Fruit fly (Drosophila melanogaster) whole organism, embryonic: ENCODE results near the gene CG3434.
A peak's percentile ranks its signal among the peaks of the same experiment; 100 is the strongest.

Source experiments
- CG10209 ChIP-seq: fragments of 200-800 bp; sonication (Bioruptor generic); optimal IDR thresholded peaks from 3 replicates; lab custom pipeline; 2017; ENCODE audit warnings: missing biosample characterization, mild to moderate bottlenecking, missing genetic modification characterization, missing genetic modification reagents
- CG10267 ChIP-seq: fragments of 200-800 bp; sonication (Bioruptor generic); optimal IDR thresholded peaks from 2 replicates; lab custom pipeline; 2018; ENCODE audit warnings: missing biosample characterization, mild to moderate bottlenecking, missing genetic modification characterization, moderate library complexity
- CG10431 ChIP-seq: fragments of 200-800 bp; sonication (Bioruptor generic); optimal IDR thresholded peaks from 3 replicates; lab custom pipeline; 2018; ENCODE audit warnings: missing biosample characterization, mild to moderate bottlenecking, missing genetic modification characterization
- CG14014 ChIP-seq: fragments of 200-800 bp; sonication (Bioruptor generic); IDR thresholded peaks from 2 replicates; pipeline ENCODE4 v1.3.6; 2022; ENCODE audit warnings: missing biosample characterization, missing genetic modification characterization
- CG16779 ChIP-seq: fragments of 200-800 bp; sonication (Bioruptor generic); IDR thresholded peaks from 2 replicates; pipeline ENCODE4 v1.3.6; 2022; ENCODE audit warnings: missing biosample characterization, missing genetic modification characterization
- CG16863 ChIP-seq: fragments of 200-800 bp; sonication (Bioruptor generic); optimal IDR thresholded peaks from 3 replicates; lab custom pipeline; 2016; ENCODE audit warnings: missing biosample characterization, missing genetic modification characterization
- CG17802 ChIP-seq: fragments of 200-800 bp; sonication (Bioruptor generic); optimal IDR thresholded peaks from 2 replicates; lab custom pipeline; 2018; ENCODE audit warnings: missing biosample characterization, mild to moderate bottlenecking, missing genetic modification characterization, moderate library complexity
- CG18599 ChIP-seq: fragments of 200-800 bp; sonication (Bioruptor generic); optimal IDR thresholded peaks from 3 replicates; lab custom pipeline; 2017; ENCODE audit warnings: missing biosample characterization, missing genetic modification characterization, mild to moderate bottlenecking, moderate library complexity, missing genetic modification reagents
- CG31388 ChIP-seq: fragments of 200-800 bp; sonication (Bioruptor generic); optimal IDR thresholded peaks from 2 replicates; lab custom pipeline; 2016; ENCODE audit warnings: missing biosample characterization, missing genetic modification characterization
- CG3163 ChIP-seq: fragments of 200-800 bp; sonication (Bioruptor generic); optimal IDR thresholded peaks from 3 replicates; lab custom pipeline; 2016; ENCODE audit warnings: missing biosample characterization, missing genetic modification characterization
- CG33557 ChIP-seq: fragments of 200-800 bp; sonication (Bioruptor generic); optimal IDR thresholded peaks from 2 replicates; lab custom pipeline; 2019; ENCODE audit warnings: missing biosample characterization, mild to moderate bottlenecking, missing genetic modification characterization, moderate library complexity
- CG4328 ChIP-seq: fragments of 200-800 bp; sonication (Bioruptor generic); optimal IDR thresholded peaks from 3 replicates; lab custom pipeline; 2017; ENCODE audit warnings: missing biosample characterization, missing genetic modification reagents, missing genetic modification characterization
- CG4617 ChIP-seq: fragments of 200-800 bp; sonication (Bioruptor generic); optimal IDR thresholded peaks from 3 replicates; lab custom pipeline; 2016; ENCODE audit warnings: missing biosample characterization, missing genetic modification characterization, borderline replicate concordance
- CG4820 ChIP-seq: fragments of 200-800 bp; sonication (Bioruptor generic); optimal IDR thresholded peaks from 3 replicates; lab custom pipeline; 2016; ENCODE audit warnings: missing biosample characterization, missing genetic modification characterization
- CG5953 ChIP-seq: fragments of 200-800 bp; sonication (Bioruptor generic); IDR thresholded peaks from 2 replicates; pipeline ENCODE4 v1.3.6; 2022; ENCODE audit warnings: missing biosample characterization, missing genetic modification characterization
- CG6175 ChIP-seq: fragments of 200-800 bp; sonication (Bioruptor generic); IDR thresholded peaks from 3 replicates; pipeline ENCODE4 v1.3.6; 2022; ENCODE audit warnings: missing biosample characterization, missing genetic modification characterization
- CG6272 ChIP-seq: fragments of 200-800 bp; sonication (Bioruptor generic); IDR thresholded peaks from 2 replicates; pipeline ENCODE4 v1.3.6; 2022; ENCODE audit warnings: missing biosample characterization, missing genetic modification characterization
- CG6854 ChIP-seq: fragments of 200-800 bp; sonication (Bioruptor generic); optimal IDR thresholded peaks from 3 replicates; lab custom pipeline; 2017; ENCODE audit warnings: missing biosample characterization, mild to moderate bottlenecking, missing genetic modification characterization
- CG7745 ChIP-seq: fragments of 200-800 bp; sonication (Bioruptor generic); optimal IDR thresholded peaks from 2 replicates; lab custom pipeline; 2018; ENCODE audit warnings: missing biosample characterization, mild to moderate bottlenecking, missing genetic modification characterization, moderate library complexity
- CG9437 ChIP-seq: fragments of 200-800 bp; sonication (Bioruptor generic); optimal IDR thresholded peaks from 2 replicates; lab custom pipeline; 2018; ENCODE audit warnings: missing biosample characterization, mild to moderate bottlenecking, missing genetic modification characterization
- Camta ChIP-seq: fragments of 200-800 bp; sonication (Bioruptor generic); optimal IDR thresholded peaks from 2 replicates; lab custom pipeline; 2016; ENCODE audit warnings: missing biosample characterization, missing genetic modification characterization
- CkIIα-i1 ChIP-seq: fragments of 200-800 bp; sonication (Bioruptor generic); IDR thresholded peaks from 2 replicates; pipeline ENCODE4 v1.3.6; 2022; ENCODE audit warnings: missing biosample characterization, missing genetic modification characterization
- D19B ChIP-seq: fragments of 200-800 bp; sonication (Bioruptor generic); optimal IDR thresholded peaks from 2 replicates; lab custom pipeline; 2017; ENCODE audit warnings: missing biosample characterization, mild to moderate bottlenecking, missing genetic modification characterization
- Dad ChIP-seq: fragments of 200-800 bp; sonication (Bioruptor generic); optimal IDR thresholded peaks from 3 replicates; lab custom pipeline; 2016; ENCODE audit warnings: missing biosample characterization, missing genetic modification characterization
- Dp ChIP-seq: fragments of 200-800 bp; sonication (Bioruptor generic); optimal IDR thresholded peaks from 2 replicates; lab custom pipeline; 2018; ENCODE audit warnings: missing biosample characterization, mild to moderate bottlenecking, missing genetic modification characterization, moderate library complexity
- Elba2 ChIP-seq: fragments of 200-800 bp; sonication (Bioruptor generic); optimal IDR thresholded peaks from 3 replicates; lab custom pipeline; 2016; ENCODE audit warnings: missing biosample characterization, missing genetic modification characterization
- Fer2 ChIP-seq: fragments of 200-800 bp; sonication (Bioruptor generic); optimal IDR thresholded peaks from 2 replicates; lab custom pipeline; 2018; ENCODE audit warnings: missing biosample characterization, mild to moderate bottlenecking, missing genetic modification characterization, moderate library complexity
- Hsf ChIP-seq: fragments of 200-800 bp; sonication (Bioruptor generic); optimal IDR thresholded peaks from 3 replicates; lab custom pipeline; 2016; ENCODE audit warnings: missing biosample characterization, missing genetic modification characterization
- MESR4 ChIP-seq: fragments of 200-800 bp; sonication (Bioruptor generic); optimal IDR thresholded peaks from 2 replicates; lab custom pipeline; 2018; ENCODE audit warnings: missing biosample characterization, mild to moderate bottlenecking, missing genetic modification characterization, moderate library complexity
- MTF-1 ChIP-seq: fragments of 200-800 bp; sonication (Bioruptor generic); optimal IDR thresholded peaks from 2 replicates; lab custom pipeline; 2018; ENCODE audit warnings: missing biosample characterization, mild to moderate bottlenecking, missing genetic modification characterization, borderline replicate concordance
- NC2β ChIP-seq: fragments of 200-800 bp; sonication (Bioruptor generic); optimal IDR thresholded peaks from 2 replicates; lab custom pipeline; 2016; ENCODE audit warnings: missing biosample characterization, missing genetic modification characterization
- NK7.1 ChIP-seq: fragments of 200-800 bp; sonication (Bioruptor generic); optimal IDR thresholded peaks from 3 replicates; lab custom pipeline; 2016; ENCODE audit warnings: missing biosample characterization, missing genetic modification characterization
- Nf-YC ChIP-seq: fragments of 200-800 bp; optimal IDR thresholded peaks from 3 replicates; lab custom pipeline; 2019; ENCODE audit warnings: missing biosample characterization, mild to moderate bottlenecking, missing genetic modification characterization, moderate library complexity
- Oli ChIP-seq: fragments of 200-800 bp; sonication (Bioruptor generic); optimal IDR thresholded peaks from 2 replicates; lab custom pipeline; 2018; ENCODE audit warnings: missing biosample characterization, mild to moderate bottlenecking, missing genetic modification characterization, moderate library complexity
- Pdp1 ChIP-seq, 2 experiments: fragments of 200-800 bp; sonication (Bioruptor generic); optimal IDR thresholded peaks; 3 replicates each; lab custom pipeline; 2016; ENCODE audit warnings: missing biosample characterization in 2 of 2, missing genetic modification characterization in 2 of 2, mild to moderate bottlenecking in 1 of 2, moderate library complexity in 1 of 2
- Rx ChIP-seq: fragments of 200-800 bp; sonication (Bioruptor generic); IDR thresholded peaks from 2 replicates; pipeline ENCODE4 v1.3.6; 2022; ENCODE audit warnings: missing biosample characterization, missing genetic modification characterization
- Stat92E ChIP-seq, 3 experiments: fragments of >200 bp in 2 of 3; fragments of 200-800 bp in 1 of 3; sonication (Bioruptor generic) in 1 of 3; optimal IDR thresholded peaks; 2 replicates each; lab custom pipeline; 2017 to 2019; ENCODE audit warnings: missing biosample characterization in 3 of 3, missing genetic modification characterization in 3 of 3, mild to moderate bottlenecking in 1 of 3, moderate library complexity in 1 of 3
- ase ChIP-seq: fragments of 200-800 bp; sonication (Bioruptor generic); IDR thresholded peaks from 3 replicates; pipeline ENCODE4 v1.3.6; 2022; ENCODE audit warnings: missing biosample characterization, missing genetic modification characterization
- bab2 ChIP-seq: fragments of 200-800 bp; sonication (Bioruptor generic); optimal IDR thresholded peaks from 2 replicates; lab custom pipeline; 2016; ENCODE audit warnings: missing biosample characterization, missing genetic modification characterization
- crol ChIP-seq: fragments of 200-800 bp; sonication (Bioruptor generic); IDR thresholded peaks from 2 replicates; pipeline ENCODE4 v1.3.6; 2022; ENCODE audit warnings: missing biosample characterization, missing genetic modification characterization
- dan ChIP-seq: fragments of 200-800 bp; sonication (Bioruptor generic); IDR thresholded peaks from 2 replicates; pipeline ENCODE4 v1.3.6; 2022; ENCODE audit warnings: missing biosample characterization, missing genetic modification characterization
- en ChIP-seq: fragments of 200-800 bp; sonication (Bioruptor generic); optimal IDR thresholded peaks from 2 replicates; lab custom pipeline; 2016; ENCODE audit warnings: missing biosample characterization, missing genetic modification characterization
- gsb-n ChIP-seq: fragments of 200-800 bp; sonication (Bioruptor generic); optimal IDR thresholded peaks from 3 replicates; lab custom pipeline; 2018; ENCODE audit warnings: missing biosample characterization, mild to moderate bottlenecking, missing genetic modification characterization
- klu ChIP-seq: fragments of 200-800 bp; sonication (Bioruptor generic); IDR thresholded peaks from 2 replicates; pipeline ENCODE4 v1.3.6; 2022; ENCODE audit warnings: missing biosample characterization, missing genetic modification characterization
- knrl ChIP-seq: fragments of 200-800 bp; sonication (Bioruptor generic); IDR thresholded peaks from 3 replicates; pipeline ENCODE4 v1.3.6; 2022; ENCODE audit warnings: missing biosample characterization, missing genetic modification characterization; ENCODE audit not compliant: partially characterized antibody
- mirr ChIP-seq: fragments of 200-800 bp; sonication (Bioruptor generic); optimal IDR thresholded peaks from 3 replicates; lab custom pipeline; 2018; ENCODE audit warnings: missing biosample characterization, mild to moderate bottlenecking, missing genetic modification characterization
- nmo ChIP-seq: fragments of 200-800 bp; sonication (Bioruptor generic); optimal IDR thresholded peaks from 2 replicates; lab custom pipeline; 2018; ENCODE audit warnings: missing biosample characterization, mild to moderate bottlenecking, missing genetic modification characterization, moderate library complexity
- ro ChIP-seq: fragments of 200-800 bp; sonication (Bioruptor generic); IDR thresholded peaks from 2 replicates; pipeline ENCODE4 v1.3.6; 2022; ENCODE audit warnings: missing biosample characterization, missing genetic modification characterization
- so ChIP-seq: fragments of 200-800 bp; sonication (Bioruptor generic); IDR thresholded peaks from 3 replicates; pipeline ENCODE4 v1.3.6; 2022; ENCODE audit warnings: missing biosample characterization, missing genetic modification characterization
- tin ChIP-seq: fragments of 200-800 bp; sonication (Bioruptor generic); optimal IDR thresholded peaks from 3 replicates; lab custom pipeline; 2016; ENCODE audit warnings: missing biosample characterization, missing genetic modification characterization
- ttk ChIP-seq: fragments of 200-800 bp; sonication (Bioruptor generic); IDR thresholded peaks from 2 replicates; pipeline ENCODE4 v2.1.2; 2022; ENCODE audit warnings: missing biosample characterization, missing genetic modification characterization
- tup ChIP-seq: fragments of 200-800 bp; sonication (Bioruptor generic); optimal IDR thresholded peaks from 2 replicates; lab custom pipeline; 2016; ENCODE audit warnings: missing biosample characterization, mild to moderate bottlenecking, missing genetic modification characterization, moderate library complexity

The CG3434 gene

dm6 chr3L:9465652-9466244 lies 5.1 kb upstream of the CG3434 start (continued):
- TF ChIP-seq CG16779 (GFP tag; lab: Robert Waterston, UW) (no peak), CG3163 (peak; percentile 11), CG14014 (GFP tag; lab: Robert Waterston, UW) (no peak), CG4328 (GFP tag; lab: Kevin White, UChicago) (peak; percentile 38), CkIIα-i1 (GFP tag; lab: Robert Waterston, UW) (no peak), en (no peak), D19B (no peak), Hsf (GFP tag; lab: Kevin White, UChicago) (no peak), ttk (GFP tag; lab: Robert Waterston, UW) (0 out of 2 replicates have a peak, but pooled peaks have one; percentile 52), CG6854 (GFP tag; lab: Kevin White, UChicago) (no peak), knrl (GFP tag; lab: Robert Waterston, UW) (no peak), Pdp1 (GFP tag; optimal IDR thresholded peaks at IDR 0.05; lab: Kevin White, UChicago) (peak in 1 of 2 experiments; percentile 88), MTF-1 (GFP tag; lab: Kevin White, UChicago) (peak; percentile 10), CG4617 (GFP tag; lab: Kevin White, UChicago) (no peak), CG18599 (GFP tag; lab: Kevin White, UChicago) (peak; percentile 16), CG10209 (GFP tag; lab: Kevin White, UChicago) (no peak), Stat92E (GFP tag; optimal IDR thresholded peaks at IDR 0.05; lab: Kevin White, UChicago) (no peak), CG17802 (no peak), CG5953 (GFP tag; lab: Robert Waterston, UW) (no peak), bab2 (GFP tag; lab: Kevin White, UChicago) (no peak), CG7745 (tag; lab: Kevin White, UChicago) (no peak), CG4820 (GFP tag; lab: Kevin White, UChicago) (no peak), NC2β (GFP tag; lab: Kevin White, UChicago) (no peak), Nf-YC (tag; lab: Kevin White, UChicago) (peak; percentile 22), nmo (GFP tag; lab: Kevin White, UChicago) (no peak), crol (GFP tag; lab: Robert Waterston, UW) (peak; percentile 91), Dp (GFP tag; lab: Kevin White, UChicago) (no peak), CG10267 (tag; lab: Kevin White, UChicago) (peak; percentile 24), CG31388 (no peak), CG10431 (no peak), dan (no peak), Dad (GFP tag; lab: Kevin White, UChicago) (no peak), ase (GFP tag; lab: Robert Waterston, UW) (no peak), Oli (no peak)

- no peak for TF ChIP-seq CG6272
- peak; percentile 49 for TF ChIP-seq Elba2
- TF ChIP-seq tin (GFP tag; lab: Kevin White, UChicago), result no peak
- TF ChIP-seq gsb-n, result no peak
- no peak for TF ChIP-seq tup
- TF ChIP-seq NK7.1 (GFP tag; lab: Kevin White, UChicago), result no peak
- no peak for TF ChIP-seq Camta
- no peak for TF ChIP-seq CG9437
- no peak for TF ChIP-seq CG6175 (GFP tag; lab: Robert Waterston, UW)
- no peak for TF ChIP-seq CG16863
- TF ChIP-seq klu (GFP tag; lab: Robert Waterston, UW), result no peak
- TF ChIP-seq so (GFP tag; lab: Robert Waterston, UW), result no peak
- TF ChIP-seq mirr, result no peak
- no peak for TF ChIP-seq Fer2 (tag; lab: Kevin White, UChicago)
- TF ChIP-seq ro (GFP tag; lab: Robert Waterston, UW), result no peak
- TF ChIP-seq CG33557 (GFP tag; lab: Kevin White, UChicago), result no peak
- TF ChIP-seq MESR4 (GFP tag; lab: Kevin White, UChicago), result no peak
- TF ChIP-seq Rx, result no peak
These were observed 2.2 kb upstream of the CG3434 start for dm6 chr3L:9462794-9463193.
